Worm (Caenorhabditis elegans): ENCODE measurements around the gene nas-19.

The nas-19 gene

DNA sequence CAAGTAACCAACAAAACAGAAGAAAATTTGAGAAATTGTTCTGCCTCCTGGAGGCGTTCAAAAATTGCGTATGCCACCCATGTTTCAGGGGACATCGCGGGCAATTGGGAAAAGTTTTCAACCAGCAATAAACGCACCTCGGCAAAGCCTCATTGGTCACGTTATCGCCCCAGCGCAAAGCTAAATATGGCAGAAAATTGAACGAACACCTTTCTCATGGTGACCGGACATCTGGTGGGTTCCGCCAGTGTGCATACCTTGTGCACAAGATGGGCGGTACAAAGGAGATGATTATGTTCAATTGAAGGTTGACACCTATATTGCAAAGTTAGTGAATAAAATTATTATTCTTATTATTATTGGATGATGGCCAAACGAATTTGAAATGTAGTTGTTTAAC, 11.5 kb downstream of the nas-19 start (continued):
- TF ChIP-seq dox-1 (GFP tag; IDR thresholded peaks at IDR 0.05), result peak; percentile 73; the same call in 1 of the 2 replicates

DNA sequence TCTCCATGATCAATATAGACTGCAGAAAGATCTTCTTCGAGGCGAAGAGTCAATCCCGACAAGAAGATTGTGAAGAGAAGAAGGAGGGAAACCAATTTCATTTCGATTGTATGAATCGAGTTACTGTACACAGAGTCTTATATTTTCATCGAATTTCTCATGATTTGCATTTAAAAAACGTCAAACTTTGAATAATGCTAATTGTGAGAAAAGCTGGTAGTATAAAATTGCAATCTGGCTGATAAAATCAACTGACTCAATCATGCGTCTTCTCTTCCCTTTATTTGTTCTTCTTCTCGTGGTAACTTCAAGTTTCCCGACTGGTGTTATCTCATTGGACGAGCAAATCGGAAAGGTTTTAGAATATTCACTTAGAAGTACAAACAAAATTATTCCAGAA, 12.1 kb downstream of the nas-19 start, which contains the start of the genes K03B8.11 and K03B8.14:
TSS of gene K03B8.11 (minus strand) at position 101 of the 400 bp plus-strand sequence.
TSS of gene K03B8.14 (plus strand) at position 110 of the 400 bp plus-strand sequence.
- TF ChIP-seq ztf-26 (tag; optimal IDR thresholded peaks at IDR 0.05) (no peak), F55B11.4 (tag; optimal IDR thresholded peaks at IDR 0.05; ENCODE audit: borderline replicate concordance, insufficient read depth) (no peak), sdz-38 (tag; optimal IDR thresholded peaks at IDR 0.05) (no peak), B0336.3 (GFP tag; IDR thresholded peaks at IDR 0.05) (no peak), lin-26 (GFP tag; IDR thresholded peaks at IDR 0.05) (no peak), ceh-40 (GFP tag; IDR thresholded peaks at IDR 0.05) (no peak)

DNA sequence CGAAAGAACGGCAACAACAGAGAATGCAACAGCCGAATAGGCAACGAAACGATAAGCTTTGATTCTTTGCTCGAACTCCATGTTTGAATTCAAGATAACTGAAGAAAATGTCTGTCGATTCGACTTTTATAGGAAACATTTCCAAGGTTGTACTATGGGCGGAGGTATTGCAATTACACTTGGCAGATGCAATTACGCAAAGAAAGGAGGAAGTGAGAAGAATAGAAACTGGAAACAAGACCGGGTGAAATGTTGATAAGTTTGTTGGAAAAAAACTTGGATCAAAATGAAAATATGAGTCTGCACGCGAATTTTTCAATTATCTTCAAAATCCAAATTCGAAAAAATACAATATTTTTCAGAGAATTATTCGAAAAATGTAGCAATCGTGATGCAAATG, 12.7 kb downstream of the nas-19 start, which contains the start of gene col-155:
TSS of gene col-155 (minus strand) at position 101 of the 400 bp plus-strand sequence.
- TF ChIP-seq fkh-3 (tag; optimal IDR thresholded peaks at IDR 0.05) (no peak), F57A8.1 (GFP tag; optimal IDR thresholded peaks at IDR 0.05) (no peak), hrde-1 (tag; optimal IDR thresholded peaks at IDR 0.05; ENCODE audit: borderline replicate concordance) (no peak), sptf-2 (GFP tag; optimal IDR thresholded peaks at IDR 0.05) (no peak), Y95B8A.8 (GFP tag; IDR thresholded peaks at IDR 0.05) (no peak), D2030.7 (GFP tag; IDR thresholded peaks at IDR 0.05) (no peak), sea-2 (GFP tag; IDR thresholded peaks at IDR 0.05) (no peak), hlh-26 (GFP tag; conservative IDR thresholded peaks at IDR 0.05) (no peak)

DNA sequence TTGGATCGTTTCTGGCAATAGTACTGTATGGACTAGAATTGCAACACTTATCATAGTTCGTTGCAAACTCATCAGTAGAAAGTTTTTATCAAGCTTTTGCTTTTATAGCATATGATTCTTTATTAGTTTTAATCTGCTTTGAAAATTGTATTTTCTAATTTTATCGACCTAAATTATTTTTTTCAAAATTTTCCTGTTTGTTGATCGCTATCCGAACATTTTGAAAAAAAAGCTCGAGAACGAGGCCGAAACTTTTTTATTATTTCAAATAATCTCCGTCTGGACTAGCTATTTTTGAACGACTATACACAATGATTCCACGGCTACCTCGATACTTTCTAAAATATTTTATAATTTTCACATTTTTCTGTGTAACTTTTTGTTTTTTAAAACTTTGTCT, 16.1 kb downstream of the nas-19 start, which contains the start of gene F55C10.4:
TSS of gene F55C10.4 (plus strand) at position 301 of the 400 bp plus-strand sequence.
- TF ChIP-seq B0336.3 (GFP tag; IDR thresholded peaks at IDR 0.05) (no peak), ama-1 (optimal IDR thresholded peaks at IDR 0.05) (no peak), ama-1 (GFP tag; optimal IDR thresholded peaks at IDR 0.05) (no peak), hmg-20 (GFP tag; IDR thresholded peaks at IDR 0.05) (no peak), nhr-120 (GFP tag; IDR thresholded peaks at IDR 0.05) (no peak), T26A5.8 (tag; optimal IDR thresholded peaks at IDR 0.05) (no peak), F57A8.1 (GFP tag; optimal IDR thresholded peaks at IDR 0.05) (no peak), egl-44 (GFP tag; IDR thresholded peaks at IDR 0.05) (no peak), Y67H2A.10 (GFP tag; conservative IDR thresholded peaks at IDR 0.05) (no peak), nhr-90 (tag; optimal IDR thresholded peaks at IDR 0.05) (no peak), dox-1 (GFP tag; IDR thresholded peaks at IDR 0.05) (no peak)

DNA sequence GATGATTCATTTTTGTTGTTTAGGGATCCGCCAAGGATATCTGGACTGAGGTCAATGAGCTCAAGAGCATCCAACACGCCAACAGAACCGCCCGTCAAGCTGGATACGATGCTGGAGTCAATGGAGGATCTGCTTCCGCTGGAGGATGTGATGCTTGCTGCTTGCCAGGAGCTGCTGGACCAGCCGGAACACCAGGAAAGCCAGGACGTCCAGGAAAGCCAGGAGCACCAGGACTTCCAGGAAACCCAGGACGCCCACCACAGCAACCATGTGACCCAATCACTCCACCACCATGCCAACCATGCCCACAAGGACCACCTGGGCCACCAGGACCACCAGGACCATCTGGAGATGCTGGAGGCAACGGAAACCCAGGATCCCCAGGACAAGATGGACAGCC, 16.9 kb downstream of the nas-19 start:
- TF ChIP-seq egrh-3 (GFP tag; IDR thresholded peaks at IDR 0.05), result peak; percentile 66; the same call in 1 of the 2 replicates

DNA sequence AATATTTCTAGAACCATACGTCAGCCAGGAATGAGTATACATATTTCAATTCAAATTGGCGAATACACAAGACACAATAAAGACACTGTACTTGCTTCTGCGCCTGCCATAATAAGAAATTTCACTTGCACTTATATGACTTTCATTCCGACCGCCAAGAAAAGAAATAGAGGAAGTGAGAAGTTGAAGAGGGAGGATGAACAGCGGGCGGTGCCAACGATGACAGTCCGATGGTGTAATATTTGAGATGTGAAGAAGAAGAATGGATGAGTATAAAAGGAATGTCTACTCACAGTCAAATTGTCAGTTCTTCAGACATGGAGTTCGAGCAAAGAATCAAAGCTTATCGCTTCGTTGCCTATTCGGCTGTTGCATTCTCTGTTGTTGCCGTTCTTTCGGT, 17.4 kb downstream of the nas-19 start, which contains the start of gene col-154:
TSS of gene col-154 (plus strand) at position 301 of the 400 bp plus-strand sequence.
- TF ChIP-seq madf-8 (GFP tag; conservative IDR thresholded peaks at IDR 0.05), result no peak
- TF ChIP-seq Y67H2A.10 (GFP tag; conservative IDR thresholded peaks at IDR 0.05), result no peak
- no peak for TF ChIP-seq nhr-27 (tag; optimal IDR thresholded peaks at IDR 0.05)
- no peak for TF ChIP-seq ceh-58 (GFP tag; IDR thresholded peaks at IDR 0.05)
- TF ChIP-seq Y56A3A.18 (GFP tag; IDR thresholded peaks at IDR 0.05), result no peak
- no peak for TF ChIP-seq ets-4 (GFP tag; optimal IDR thresholded peaks at IDR 0.05)
- TF ChIP-seq snpc-4 (GFP tag; optimal IDR thresholded peaks at IDR 0.05), result no peak
- TF ChIP-seq snpc-4 (tag; optimal IDR thresholded peaks at IDR 0.05), result no peak
- no peak for TF ChIP-seq B0336.3 (GFP tag; IDR thresholded peaks at IDR 0.05)
- TF ChIP-seq chd-7 (tag; optimal IDR thresholded peaks at IDR 0.05), result no peak
- TF ChIP-seq dpff-1 (tag; optimal IDR thresholded peaks at IDR 0.05), result no peak
- TF ChIP-seq sdz-38 (tag; optimal IDR thresholded peaks at IDR 0.05), result no peak
- no peak for TF ChIP-seq Y53G8AR.9 (GFP tag; conservative IDR thresholded peaks at IDR 0.05)
- no peak for TF ChIP-seq F22D6.2 (tag; optimal IDR thresholded peaks at IDR 0.05)
- TF ChIP-seq ceh-79 (tag; optimal IDR thresholded peaks at IDR 0.05), result no peak
- no peak for TF ChIP-seq lag-1 (GFP tag; IDR thresholded peaks at IDR 0.05)
- TF ChIP-seq T07F8.4 (tag; optimal IDR thresholded peaks at IDR 0.05), result no peak
- TF ChIP-seq tbp1 (GFP tag; optimal IDR thresholded peaks at IDR 0.05), result no peak
- TF ChIP-seq lin-54 (GFP tag; optimal IDR thresholded peaks at IDR 0.05), result no peak
